Fruit fly (Drosophila melanogaster): ENCODE results near the gene CG3225.

- TF ChIP-seq Hr83 (GFP tag; optimal IDR thresholded peaks at IDR 0.05; ENCODE audit: poor library complexity, severe bottlenecking), result no peak
- TF ChIP-seq HLH106 (tag; optimal IDR thresholded peaks at IDR 0.05), result peak; percentile 71
- TF ChIP-seq Mio (GFP tag; optimal IDR thresholded peaks at IDR 0.05), result no peak
- peak; percentile 55 for TF ChIP-seq dmrt93B (GFP tag; optimal IDR thresholded peaks at IDR 0.05)
- peak; percentile 80 for TF ChIP-seq fru (GFP tag; optimal IDR thresholded peaks at IDR 0.05)
Observed at dm6 chr2L:4820448-4821318, 2.6 kb upstream of the CG3225 start.

All from whole organism, wandering third instar larva.